Fruit fly (Drosophila melanogaster): Measurements from ENCODE around the gene zuc.
"Not testable (repeated sequence)": the region's sequence is repeated elsewhere in the genome, so short reads cannot be mapped to it uniquely, and the experiment has no call there.

DNA sequence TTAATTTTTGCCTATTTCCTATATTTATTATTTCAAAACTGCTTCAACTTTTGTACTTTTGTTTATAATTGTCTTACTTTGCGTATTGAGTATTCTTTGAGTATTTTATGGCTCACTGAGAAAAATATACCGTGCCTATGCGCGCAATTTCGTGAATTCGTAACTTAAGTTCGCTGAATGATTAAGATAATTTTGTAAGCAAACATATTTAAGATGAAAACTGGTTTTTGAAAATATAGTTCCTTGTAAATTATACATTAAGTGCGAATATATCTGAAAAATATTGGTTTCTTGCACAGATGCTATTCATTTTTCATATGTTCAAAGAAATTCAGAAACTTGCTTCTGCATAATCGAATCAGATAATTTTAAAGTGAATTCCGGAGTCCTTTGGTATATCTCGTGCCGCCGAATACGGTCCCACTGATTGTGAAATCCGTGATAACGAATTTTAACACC, 5.7 kb upstream of the zuc start, which contains the start of the genes CG18789 and Qtzl:
- TF ChIP-seq Eip78C (GFP tag); CG32006 (GFP tag; optimal IDR thresholded peaks at IDR 0.05); CG8319 (GFP tag; optimal IDR thresholded peaks at IDR 0.05); CG34406 (GFP tag; optimal IDR thresholded peaks at IDR 0.05); fd85E (GFP tag; optimal IDR thresholded peaks at IDR 0.05); CG4318 (GFP tag; optimal IDR thresholded peaks at IDR 0.05); salr (GFP tag; optimal IDR thresholded peaks at IDR 0.05); CG16779 (tag; optimal IDR thresholded peaks at IDR 0.05); Sox14 (GFP tag; optimal IDR thresholded peaks at IDR 0.05); Hr4 (GFP tag; optimal IDR thresholded peaks at IDR 0.05); vri (GFP tag; optimal IDR thresholded peaks at IDR 0.05); Ets21C (GFP tag; optimal IDR thresholded peaks at IDR 0.05); CG6792 (GFP tag; optimal IDR thresholded peaks at IDR 0.05): not testable (repeated sequence)

Measured in whole organism, prepupa.